Worm (Caenorhabditis elegans) whole organism, young adult: ENCODE results near the gene sams-1.

Experiments
- B0019.2 ChIP-seq: fragments of 200-800 bp; sonication (Bioruptor generic); conservative IDR thresholded peaks from 2 replicates; pipeline ENCODE4 v1.3.6; 2022; ENCODE audit warnings: missing genetic modification reagents, missing genetic modification characterization, missing compliant biosample characterization
- B0336.3 ChIP-seq: fragments of 200-800 bp; sonication (Bioruptor generic); IDR thresholded peaks from 2 replicates; pipeline ENCODE4 v1.3.6; 2022; ENCODE audit warnings: missing genetic modification characterization, missing compliant biosample characterization
- F37B4.10 ChIP-seq: fragments of 200-800 bp; sonication (Bioruptor generic); IDR thresholded peaks from 2 replicates; pipeline ENCODE4 v1.3.6; 2022; ENCODE audit warnings: missing genetic modification characterization, missing compliant biosample characterization
- F39B2.1 ChIP-seq: fragments of 200-800 bp; sonication (Bioruptor generic); IDR thresholded peaks from 2 replicates; pipeline ENCODE4 v1.3.6; 2022; ENCODE audit warnings: missing genetic modification reagents, missing genetic modification characterization, missing compliant biosample characterization
- F49E8.2 ChIP-seq: sonication (generic microtip); optimal IDR thresholded peaks from 3 replicates; lab custom pipeline; 2017; ENCODE audit warnings: missing genetic modification characterization, mild to moderate bottlenecking, missing compliant biosample characterization, antibody characterized with exemption, moderate library complexity; ENCODE audit not compliant: insufficient read depth
- F52B5.7 ChIP-seq: sonication (generic microtip); optimal IDR thresholded peaks from 2 replicates; lab custom pipeline; 2016; ENCODE audit warnings: mild to moderate bottlenecking, missing genetic modification characterization, missing compliant biosample characterization
- K11D2.4 ChIP-seq: fragments of 200-800 bp; sonication (Bioruptor generic); IDR thresholded peaks from 2 replicates; pipeline ENCODE4 v1.3.6; 2022; ENCODE audit warnings: missing genetic modification reagents, missing genetic modification characterization, missing compliant biosample characterization
- K12H6.12 ChIP-seq: fragments of 200-800 bp; sonication (Bioruptor generic); optimal IDR thresholded peaks from 2 replicates; lab custom pipeline; 2018; ENCODE audit warnings: mild to moderate bottlenecking, missing genetic modification characterization, missing compliant biosample characterization
- T07F8.4 ChIP-seq: sonication (generic microtip); optimal IDR thresholded peaks from 2 replicates; lab custom pipeline; 2016; ENCODE audit warnings: mild to moderate bottlenecking, missing genetic modification characterization, moderate library complexity, missing compliant biosample characterization
- T26A5.8 ChIP-seq: sonication (generic microtip); optimal IDR thresholded peaks from 2 replicates; lab custom pipeline; 2016; ENCODE audit warnings: missing genetic modification characterization, missing compliant biosample characterization
- Y53G8AR.9 ChIP-seq: fragments of 200-800 bp; sonication (Bioruptor generic); conservative IDR thresholded peaks from 2 replicates; pipeline ENCODE4 v1.3.6; 2022; ENCODE audit warnings: missing genetic modification reagents, missing genetic modification characterization, missing compliant biosample characterization
- Y67H2A.10 ChIP-seq: fragments of 200-800 bp; sonication (Bioruptor generic); conservative IDR thresholded peaks from 2 replicates; pipeline ENCODE4 v1.3.6; 2022; ENCODE audit warnings: missing genetic modification reagents, missing genetic modification characterization, missing compliant biosample characterization
- Y79H2A.3 ChIP-seq: fragments of 200-800 bp; sonication (Bioruptor generic); conservative IDR thresholded peaks from 2 replicates; pipeline ENCODE4 v1.3.6; 2022; ENCODE audit warnings: missing genetic modification reagents, missing genetic modification characterization, missing compliant biosample characterization
- akir-1 ChIP-seq: fragments of 200-800 bp; sonication (Bioruptor generic); optimal IDR thresholded peaks from 2 replicates; lab custom pipeline; 2018; ENCODE audit warnings: mild to moderate bottlenecking, missing genetic modification characterization, moderate library complexity, missing compliant biosample characterization
- aptf-2 ChIP-seq: fragments of 200-800 bp; sonication (Bioruptor generic); conservative IDR thresholded peaks from 2 replicates; pipeline ENCODE4 v1.3.6; 2022; ENCODE audit warnings: missing genetic modification reagents, missing genetic modification characterization, missing compliant biosample characterization
- aptf-3 ChIP-seq: fragments of 200-800 bp; sonication (Bioruptor generic); IDR thresholded peaks from 2 replicates; pipeline ENCODE4 v1.3.6; 2022; ENCODE audit warnings: missing genetic modification characterization, missing compliant biosample characterization
- atf-7 ChIP-seq: sonication (generic microtip); optimal IDR thresholded peaks from 2 replicates; lab custom pipeline; 2017; ENCODE audit warnings: mild to moderate bottlenecking, missing genetic modification characterization, missing compliant biosample characterization
- athp-1 ChIP-seq: sonication (generic microtip); optimal IDR thresholded peaks from 2 replicates; lab custom pipeline; 2017; ENCODE audit warnings: mild to moderate bottlenecking, missing genetic modification characterization, missing compliant biosample characterization
- attf-5 ChIP-seq: fragments of 200-800 bp; sonication (Bioruptor generic); optimal IDR thresholded peaks from 2 replicates; lab custom pipeline; 2018; ENCODE audit warnings: mild to moderate bottlenecking, missing genetic modification characterization, missing compliant biosample characterization
- attf-6 ChIP-seq: fragments of 200-800 bp; sonication (Bioruptor generic); IDR thresholded peaks from 2 replicates; pipeline ENCODE4 v1.3.6; 2022; ENCODE audit warnings: missing genetic modification reagents, missing genetic modification characterization, missing compliant biosample characterization
- bed-2 ChIP-seq: fragments of 200-800 bp; sonication (Bioruptor generic); IDR thresholded peaks from 2 replicates; pipeline ENCODE4 v1.3.6; 2022; ENCODE audit warnings: missing genetic modification reagents, missing genetic modification characterization, missing compliant biosample characterization
- cebp-1 ChIP-seq, 2 experiments: fragments of 200-800 bp in 1 of 2; sonication (Bioruptor generic) in 1 of 2; sonication (generic microtip) in 1 of 2; IDR thresholded peaks in 1 of 2; optimal IDR thresholded peaks in 1 of 2; 2 replicates each; pipeline versions ENCODE4 v1.3.6 to Lab custom; 2017 to 2022; ENCODE audit warnings: missing compliant biosample characterization in 2 of 2, missing genetic modification characterization in 2 of 2, mild to moderate bottlenecking in 1 of 2, missing genetic modification reagents in 1 of 2, moderate library complexity in 1 of 2
- cebp-2 ChIP-seq: fragments of 200-800 bp; sonication (Bioruptor generic); IDR thresholded peaks from 2 replicates; pipeline ENCODE4 v1.3.6; 2022; ENCODE audit warnings: missing genetic modification characterization, missing compliant biosample characterization
- ceh-27 ChIP-seq: fragments of 200-800 bp; sonication (Bioruptor generic); optimal IDR thresholded peaks from 2 replicates; lab custom pipeline; 2018; ENCODE audit warnings: mild to moderate bottlenecking, missing genetic modification characterization, moderate library complexity, missing compliant biosample characterization
- ceh-91 ChIP-seq: fragments of 200-800 bp; sonication (Bioruptor generic); IDR thresholded peaks from 2 replicates; pipeline ENCODE4 v1.3.6; 2022; ENCODE audit warnings: missing genetic modification reagents, missing genetic modification characterization, missing compliant biosample characterization
- dox-1 ChIP-seq: fragments of 200-800 bp; sonication (Bioruptor generic); IDR thresholded peaks from 2 replicates; pipeline ENCODE4 v1.3.6; 2022; ENCODE audit warnings: missing genetic modification reagents, missing genetic modification characterization, missing compliant biosample characterization
- efl-1 ChIP-seq: fragments of 150-350 bp; optimal IDR thresholded peaks from 2 replicates; lab custom pipeline; 2014; ENCODE audit warnings: missing biosample characterization, missing genetic modification reagents, missing genetic modification characterization
- egl-18 ChIP-seq: fragments of 200-800 bp; sonication (Bioruptor generic); IDR thresholded peaks from 2 replicates; pipeline ENCODE4 v1.3.6; 2022; ENCODE audit warnings: missing genetic modification reagents, missing genetic modification characterization, missing compliant biosample characterization
- egrh-3 ChIP-seq: fragments of 200-800 bp; sonication (Bioruptor generic); IDR thresholded peaks from 2 replicates; pipeline ENCODE4 v1.3.6; 2022; ENCODE audit warnings: missing genetic modification reagents, missing genetic modification characterization, missing compliant biosample characterization
- hlh-26 ChIP-seq: fragments of 200-800 bp; sonication (Bioruptor generic); conservative IDR thresholded peaks from 2 replicates; pipeline ENCODE4 v1.3.6; 2022; ENCODE audit warnings: missing genetic modification reagents, missing genetic modification characterization, missing compliant biosample characterization
- lin-35 ChIP-seq, 3 experiments: fragments of 150-350 bp in 2 of 3; sonication (generic microtip) in 1 of 3; optimal IDR thresholded peaks; 2 replicates each; lab custom pipeline; 2014 to 2018; ENCODE audit warnings: missing biosample characterization in 3 of 3, missing genetic modification characterization in 3 of 3, missing genetic modification reagents in 3 of 3
- lin-54 ChIP-seq: fragments of 200-800 bp; sonication (Bioruptor generic); optimal IDR thresholded peaks from 2 replicates; lab custom pipeline; 2018; ENCODE audit warnings: mild to moderate bottlenecking, missing genetic modification characterization, missing compliant biosample characterization
- lsl-1 ChIP-seq: fragments of 200-800 bp; sonication (Bioruptor generic); optimal IDR thresholded peaks from 2 replicates; lab custom pipeline; 2018; ENCODE audit warnings: mild to moderate bottlenecking, missing genetic modification characterization, moderate library complexity, missing compliant biosample characterization
- madf-3 ChIP-seq: fragments of 200-800 bp; sonication (Bioruptor generic); IDR thresholded peaks from 2 replicates; pipeline ENCODE4 v1.3.6; 2022; ENCODE audit warnings: missing genetic modification reagents, missing genetic modification characterization, missing compliant biosample characterization
- mel-28 ChIP-seq: sonication (generic microtip); optimal IDR thresholded peaks from 2 replicates; lab custom pipeline; 2016; ENCODE audit warnings: borderline replicate concordance, mild to moderate bottlenecking, missing genetic modification characterization, missing compliant biosample characterization
- nhr-27 ChIP-seq: fragments of 200-800 bp; sonication (Bioruptor generic); optimal IDR thresholded peaks from 2 replicates; lab custom pipeline; 2018; ENCODE audit warnings: mild to moderate bottlenecking, missing genetic modification characterization, moderate library complexity, missing compliant biosample characterization
- nhr-80 ChIP-seq: sonication (generic microtip); optimal IDR thresholded peaks from 2 replicates; lab custom pipeline; 2016; ENCODE audit warnings: missing genetic modification characterization, missing compliant biosample characterization
- pbrm-1 ChIP-seq: fragments of 200-800 bp; sonication (Bioruptor generic); IDR thresholded peaks from 2 replicates; pipeline ENCODE4 v1.3.6; 2022; ENCODE audit warnings: missing genetic modification reagents, missing genetic modification characterization, missing compliant biosample characterization
- rpc-1 ChIP-seq, 2 experiments: fragments of 150-350 bp in 1 of 2; sonication (generic microtip) in 1 of 2; optimal IDR thresholded peaks; 2 replicates each; lab custom pipeline; 2014 to 2018; ENCODE audit warnings: missing biosample characterization in 1 of 2, missing genetic modification characterization in 1 of 2, missing genetic modification reagents in 1 of 2, missing genotype in 1 of 2
- sea-2 ChIP-seq: fragments of 200-800 bp; sonication (Bioruptor generic); IDR thresholded peaks from 2 replicates; pipeline ENCODE4 v1.3.6; 2022; ENCODE audit warnings: missing genetic modification characterization, missing compliant biosample characterization
- snpc-1.3 ChIP-seq: sonication (generic microtip); optimal IDR thresholded peaks from 2 replicates; lab custom pipeline; 2017; ENCODE audit warnings: missing genetic modification characterization, mild to moderate bottlenecking, missing compliant biosample characterization, antibody characterized with exemption, moderate library complexity, missing genotype, missing genetic modification reagents; ENCODE audit not compliant: insufficient read depth
- snpc-3.4 ChIP-seq: sonication (generic microtip); optimal IDR thresholded peaks from 2 replicates; lab custom pipeline; 2017; ENCODE audit warnings: missing genetic modification characterization, mild to moderate bottlenecking, missing compliant biosample characterization, antibody characterized with exemption, moderate library complexity, missing genotype, missing genetic modification reagents
- somi-1 ChIP-seq: fragments of 200-800 bp; sonication (Bioruptor generic); optimal IDR thresholded peaks from 2 replicates; lab custom pipeline; 2018; ENCODE audit warnings: mild to moderate bottlenecking, missing genetic modification characterization, missing compliant biosample characterization
- tbx-9 ChIP-seq: sonication (generic microtip); optimal IDR thresholded peaks from 2 replicates; lab custom pipeline; 2016; ENCODE audit warnings: borderline replicate concordance, missing genetic modification characterization, inconsistent platforms, missing compliant biosample characterization
- unc-130 ChIP-seq: sonication (generic microtip); optimal IDR thresholded peaks from 2 replicates; lab custom pipeline; 2016; ENCODE audit warnings: missing genetic modification reagents, missing genetic modification characterization, missing compliant biosample characterization
- ztf-25 ChIP-seq: fragments of 200-800 bp; sonication (Bioruptor generic); IDR thresholded peaks from 2 replicates; pipeline ENCODE4 v1.3.6; 2022; ENCODE audit warnings: missing genetic modification reagents, missing genetic modification characterization, missing compliant biosample characterization
- ztf-26 ChIP-seq: sonication (generic microtip); optimal IDR thresholded peaks from 2 replicates; lab custom pipeline; 2017; ENCODE audit warnings: missing genetic modification characterization, missing compliant biosample characterization
- ztf-3 ChIP-seq: fragments of 200-800 bp; sonication (Bioruptor generic); optimal IDR thresholded peaks from 2 replicates; lab custom pipeline; 2018; ENCODE audit warnings: mild to moderate bottlenecking, missing genetic modification characterization, missing compliant biosample characterization
- ztf-6 ChIP-seq: fragments of 200-800 bp; sonication (Bioruptor generic); IDR thresholded peaks from 2 replicates; pipeline ENCODE4 v1.3.6; 2022; ENCODE audit warnings: missing genetic modification reagents, missing genetic modification characterization, missing compliant biosample characterization

sams-1 gene

DNA sequence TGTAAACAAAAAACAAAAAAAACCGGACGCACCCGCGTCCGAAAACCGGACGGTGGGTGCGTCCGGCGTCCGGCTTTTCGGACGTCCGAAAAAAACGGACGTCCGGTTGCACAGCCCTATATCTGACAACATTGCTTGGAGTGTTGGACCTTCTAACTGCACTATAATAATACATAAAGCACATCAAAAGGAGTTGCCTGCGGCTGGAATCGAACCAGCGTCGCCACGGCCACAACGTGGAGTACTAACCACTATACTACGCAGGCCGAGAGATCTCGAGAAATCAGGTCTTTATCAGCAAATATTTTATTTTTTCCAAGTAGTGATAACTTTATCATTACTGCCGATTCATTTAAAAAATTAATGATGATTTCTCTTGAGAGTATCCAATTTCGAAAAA is 27.6 kb downstream of the sams-1 start (continued):
- TF ChIP-seq somi-1 (GFP tag; lab: Kevin White, UChicago) (no peak), F37B4.10 (GFP tag; lab: Robert Waterston, UW) (no peak), bed-2 (GFP tag; lab: Robert Waterston, UW) (no peak), aptf-3 (GFP tag; lab: Robert Waterston, UW) (no peak), Y67H2A.10 (no peak), lin-54 (GFP tag; lab: Kevin White, UChicago) (no peak), mel-28 (no peak), hlh-26 (GFP tag; lab: Robert Waterston, UW) (no peak), lsl-1 (GFP tag; lab: Kevin White, UChicago) (no peak), nhr-27 (no peak), rpc-1 (optimal IDR thresholded peaks at IDR 0.05; lab: Kevin White, UChicago) (peak; percentile 70), rpc-1 (tag; optimal IDR thresholded peaks at IDR 0.05; lab: Kevin White, UChicago) (peak; percentile 81), akir-1 (GFP tag; lab: Kevin White, UChicago) (no peak), ceh-91 (GFP tag; lab: Robert Waterston, UW) (no peak), atf-7 (tag; lab: Kevin White, UChicago) (no peak), ztf-6 (GFP tag; lab: Robert Waterston, UW) (no peak), egl-18 (GFP tag; lab: Robert Waterston, UW) (no peak), snpc-3.4 (tag; lab: Kevin White, UChicago) (no peak), attf-6 (GFP tag; lab: Robert Waterston, UW) (no peak), cebp-2 (no peak), Y79H2A.3 (GFP tag; lab: Robert Waterston, UW) (no peak), egrh-3 (GFP tag; lab: Robert Waterston, UW) (no peak), dox-1 (GFP tag; lab: Robert Waterston, UW) (peak; percentile 63), T07F8.4 (tag; lab: Kevin White, UChicago) (no peak), cebp-1 (GFP tag; IDR thresholded peaks at IDR 0.05; lab: Robert Waterston, UW) (no peak), cebp-1 (tag; optimal IDR thresholded peaks at IDR 0.05; lab: Kevin White, UChicago) (no peak), ztf-25 (GFP tag; lab: Robert Waterston, UW) (no peak), snpc-1.3 (tag; lab: Kevin White, UChicago) (peak; percentile 22), nhr-80 (tag; lab: Kevin White, UChicago) (no peak), efl-1 (GFP tag; lab: Kevin White, UChicago) (no peak), T26A5.8 (tag; lab: Kevin White, UChicago) (no peak), lin-35 (GFP tag; optimal IDR thresholded peaks at IDR 0.05; lab: Kevin White, UChicago) (peak in 1 of 3 experiments; percentile 24), unc-130 (no peak), tbx-9 (tag; lab: Kevin White, UChicago) (no peak), F49E8.2 (tag; lab: Kevin White, UChicago) (no peak), athp-1 (no peak), ceh-27 (no peak), F39B2.1 (GFP tag; lab: Robert Waterston, UW) (no peak), K11D2.4 (no peak), B0019.2 (GFP tag; lab: Robert Waterston, UW) (no peak), aptf-2 (GFP tag; lab: Robert Waterston, UW) (no peak), K12H6.12 (tag; lab: Kevin White, UChicago) (no peak), sea-2 (GFP tag; lab: Robert Waterston, UW) (no peak), pbrm-1 (GFP tag; lab: Robert Waterston, UW) (peak; percentile 83), F52B5.7 (tag; lab: Kevin White, UChicago) (no peak), ztf-3 (GFP tag; lab: Kevin White, UChicago) (no peak), madf-3 (GFP tag; lab: Robert Waterston, UW) (no peak), Y53G8AR.9 (no peak), B0336.3 (GFP tag; lab: Robert Waterston, UW) (no peak), ztf-26 (no peak), attf-5 (GFP tag; lab: Kevin White, UChicago) (no peak)
